Worm (Caenorhabditis elegans) whole organism, L4 larva: ENCODE data around the gene F59B2.9.

ENCODE experiments used
- D1046.2 ChIP-seq: fragments of 200-800 bp; sonication (Bioruptor generic); IDR thresholded peaks from 2 replicates; pipeline ENCODE4 v1.3.6; 2022; ENCODE audit warnings: missing genetic modification characterization, missing compliant biosample characterization
- F10B5.3 ChIP-seq: sonication (generic microtip); optimal IDR thresholded peaks from 2 replicates; lab custom pipeline; 2016; ENCODE audit warnings: mild to moderate bottlenecking, missing genetic modification characterization, missing compliant biosample characterization
- F26F4.8 ChIP-seq: fragments of 200-800 bp; sonication (Bioruptor generic); conservative IDR thresholded peaks from 2 replicates; pipeline ENCODE4 v1.3.6; 2022; ENCODE audit warnings: missing genetic modification characterization, missing compliant biosample characterization
- F37D6.2 ChIP-seq: sonication (generic microtip); optimal IDR thresholded peaks from 2 replicates; lab custom pipeline; 2016; ENCODE audit warnings: mild to moderate bottlenecking, missing genetic modification characterization, missing compliant biosample characterization
- F44E2.7 ChIP-seq: fragments of 200-800 bp; sonication (Bioruptor generic); IDR thresholded peaks from 2 replicates; pipeline ENCODE4 v2.1.2; 2022; ENCODE audit warnings: missing genetic modification characterization, missing compliant biosample characterization
- F49E8.2 ChIP-seq: sonication (generic microtip); optimal IDR thresholded peaks from 2 replicates; lab custom pipeline; 2016; ENCODE audit warnings: missing compliant biosample characterization, mild to moderate bottlenecking, missing genetic modification characterization, borderline replicate concordance
- R02D3.7 ChIP-seq: fragments of 150-350 bp; sonication (generic microtip); optimal IDR thresholded peaks from 3 replicates; lab custom pipeline; 2014; ENCODE audit warnings: missing biosample characterization, missing genetic modification characterization
- ZK546.5 ChIP-seq, 2 experiments: sonication (generic microtip); optimal IDR thresholded peaks; 2 replicates each; lab custom pipeline; 2017; ENCODE audit warnings: missing biosample characterization in 2 of 2, missing genetic modification characterization in 2 of 2
- aha-1 ChIP-seq: fragments of 150-350 bp; peaks from one replicate; lab custom pipeline; 2014; ENCODE audit warnings: missing biosample characterization, missing genetic modification characterization
- aly-2 ChIP-seq: sonication (generic microtip); optimal IDR thresholded peaks from 2 replicates; lab custom pipeline; 2018; ENCODE audit warnings: missing biosample characterization, missing genetic modification characterization
- ceh-20 ChIP-seq: fragments of 200-800 bp; sonication (Bioruptor generic); IDR thresholded peaks from 2 replicates; pipeline ENCODE4 v1.3.6; 2022; ENCODE audit warnings: missing genetic modification reagents, missing genetic modification characterization, missing compliant biosample characterization
- ceh-44 ChIP-seq: fragments of 200-800 bp; sonication (Bioruptor generic); IDR thresholded peaks from 2 replicates; pipeline ENCODE4 v1.3.6; 2022; ENCODE audit warnings: missing genetic modification reagents, missing genetic modification characterization, missing compliant biosample characterization
- ceh-82 ChIP-seq: sonication (generic microtip); optimal IDR thresholded peaks from 2 replicates; lab custom pipeline; 2017; ENCODE audit warnings: missing biosample characterization, missing genetic modification characterization
- cey-2 ChIP-seq: sonication (generic microtip); optimal IDR thresholded peaks from 3 replicates; lab custom pipeline; 2017; ENCODE audit warnings: missing genetic modification characterization, mild to moderate bottlenecking, missing compliant biosample characterization, antibody characterized with exemption, borderline replicate concordance; ENCODE audit not compliant: insufficient read depth
- daf-19 ChIP-seq: fragments of 200-800 bp; sonication (Bioruptor generic); conservative IDR thresholded peaks from 2 replicates; pipeline ENCODE4 v1.3.6; 2022; ENCODE audit warnings: missing genetic modification characterization, missing compliant biosample characterization
- dmd-6 ChIP-seq: fragments of 200-800 bp; sonication (Bioruptor generic); IDR thresholded peaks from 2 replicates; pipeline ENCODE4 v1.3.6; 2022; ENCODE audit warnings: missing genetic modification reagents, missing genetic modification characterization, missing compliant biosample characterization
- dmd-8 ChIP-seq: fragments of 200-800 bp; sonication (Bioruptor generic); IDR thresholded peaks from 2 replicates; pipeline ENCODE4 v1.3.6; 2022; ENCODE audit warnings: missing genetic modification characterization, missing compliant biosample characterization
- dmd-9 ChIP-seq: fragments of 200-800 bp; sonication (Bioruptor generic); IDR thresholded peaks from 2 replicates; pipeline ENCODE4 v1.3.6; 2022; ENCODE audit warnings: missing genetic modification reagents, missing genetic modification characterization, missing compliant biosample characterization
- duxl-1 ChIP-seq: sonication (generic microtip); optimal IDR thresholded peaks from 2 replicates; lab custom pipeline; 2016; ENCODE audit warnings: mild to moderate bottlenecking, missing genetic modification characterization, moderate library complexity, missing compliant biosample characterization; ENCODE audit not compliant: poor library complexity
- dve-1 ChIP-seq: sonication (generic microtip); optimal IDR thresholded peaks from 2 replicates; lab custom pipeline; 2017; ENCODE audit warnings: antibody characterized with exemption, mild to moderate bottlenecking, missing genetic modification characterization, missing compliant biosample characterization; ENCODE audit not compliant: insufficient read depth
- gei-8 ChIP-seq: fragments of 200-800 bp; sonication (Bioruptor generic); optimal IDR thresholded peaks from 2 replicates; lab custom pipeline; 2018; ENCODE audit warnings: mild to moderate bottlenecking, missing genetic modification characterization, missing compliant biosample characterization
- hlh-30 ChIP-seq: sonication (generic microtip); optimal IDR thresholded peaks from 2 replicates; lab custom pipeline; 2017; ENCODE audit warnings: antibody characterized with exemption, mild to moderate bottlenecking, missing genetic modification characterization, missing compliant biosample characterization; ENCODE audit not compliant: insufficient read depth
- lim-7 ChIP-seq: fragments of 200-800 bp; sonication (Bioruptor generic); IDR thresholded peaks from 2 replicates; pipeline ENCODE4 v1.3.6; 2022; ENCODE audit warnings: missing genetic modification characterization, missing compliant biosample characterization
- lin-1 ChIP-seq: fragments of 200-800 bp; sonication (Bioruptor generic); IDR thresholded peaks from 2 replicates; pipeline ENCODE4 v1.3.6; 2022; ENCODE audit warnings: missing genetic modification reagents, missing genetic modification characterization, missing compliant biosample characterization
- lin-39 ChIP-seq: fragments of 150-350 bp; optimal IDR thresholded peaks from 2 replicates; lab custom pipeline; 2014; ENCODE audit warnings: missing biosample characterization, missing genetic modification reagents, missing genetic modification characterization
- lir-3 ChIP-seq: sonication (generic microtip); optimal IDR thresholded peaks from 2 replicates; lab custom pipeline; 2016; ENCODE audit warnings: mild to moderate bottlenecking, missing genetic modification characterization, missing compliant biosample characterization
- lsy-2 ChIP-seq, 2 experiments: fragments of 150-350 bp in 1 of 2; sonication (generic microtip) in 1 of 2; optimal IDR thresholded peaks; 2 replicates each; lab custom pipeline; 2014 to 2017; ENCODE audit warnings: missing biosample characterization in 2 of 2, missing genetic modification characterization in 2 of 2
- madf-5 ChIP-seq, 2 experiments: fragments of 200-800 bp; sonication (Bioruptor generic); IDR thresholded peaks; 2 replicates each; pipeline ENCODE4 v1.3.6; 2022; ENCODE audit warnings: missing compliant biosample characterization in 2 of 2, missing genetic modification characterization in 2 of 2
- madf-9 ChIP-seq: fragments of 200-800 bp; sonication (Bioruptor generic); conservative IDR thresholded peaks from 2 replicates; pipeline ENCODE4 v1.3.6; 2022; ENCODE audit warnings: missing genetic modification reagents, missing genetic modification characterization, missing compliant biosample characterization
- mdl-1 ChIP-seq, 2 experiments: fragments of 150-350 bp in 1 of 2; sonication (generic microtip) in 1 of 2; optimal IDR thresholded peaks; 2 replicates each; lab custom pipeline; 2014 to 2017; ENCODE audit warnings: missing biosample characterization in 2 of 2, missing genetic modification characterization in 2 of 2
- mep-1 ChIP-seq: fragments of 150-350 bp; sonication (generic microtip); optimal IDR thresholded peaks from 3 replicates; lab custom pipeline; 2014; ENCODE audit warnings: missing biosample characterization, missing genetic modification characterization
- mxl-3 ChIP-seq: fragments of 200-800 bp; sonication (Bioruptor generic); optimal IDR thresholded peaks from 2 replicates; lab custom pipeline; 2018; ENCODE audit warnings: mild to moderate bottlenecking, missing genetic modification characterization, missing compliant biosample characterization
- nhr-111 ChIP-seq: fragments of 200-800 bp; sonication (Bioruptor generic); optimal IDR thresholded peaks from 2 replicates; lab custom pipeline; 2018; ENCODE audit warnings: mild to moderate bottlenecking, missing genetic modification characterization, missing compliant biosample characterization
- nhr-28 ChIP-seq: fragments of 150-350 bp; optimal IDR thresholded peaks from 2 replicates; lab custom pipeline; 2014; ENCODE audit warnings: missing biosample characterization, missing genetic modification characterization
- nhr-41 ChIP-seq: fragments of 200-800 bp; sonication (Bioruptor generic); IDR thresholded peaks from 2 replicates; pipeline ENCODE4 v1.3.6; 2022; ENCODE audit warnings: missing genetic modification reagents, missing genetic modification characterization, missing compliant biosample characterization
- nhr-6 ChIP-seq: fragments of 150-350 bp; optimal IDR thresholded peaks from 2 replicates; lab custom pipeline; 2014; ENCODE audit warnings: missing biosample characterization, missing genetic modification characterization
- nhr-76 ChIP-seq: fragments of 150-350 bp; optimal IDR thresholded peaks from 2 replicates; lab custom pipeline; 2014; ENCODE audit warnings: missing biosample characterization, missing genetic modification characterization
- nhr-77 ChIP-seq: fragments of 150-350 bp; optimal IDR thresholded peaks from 2 replicates; lab custom pipeline; 2014; ENCODE audit warnings: missing biosample characterization, missing genetic modification characterization
- pha-4 ChIP-seq, 2 experiments: fragments of 150-350 bp in 1 of 2; fragments of 200-800 bp in 1 of 2; sonication (Bioruptor generic) in 1 of 2; IDR thresholded peaks in 1 of 2; optimal IDR thresholded peaks in 1 of 2; 2 replicates each; pipeline versions ENCODE4 v1.3.6 to Lab custom; 2014 to 2022; ENCODE audit warnings: missing genetic modification characterization in 2 of 2, missing genetic modification reagents in 2 of 2, missing biosample characterization in 1 of 2, missing compliant biosample characterization in 1 of 2
- php-3 ChIP-seq: fragments of 200-800 bp; sonication (Bioruptor generic); IDR thresholded peaks from 2 replicates; pipeline ENCODE4 v1.3.6; 2022; ENCODE audit warnings: missing genetic modification reagents, missing genetic modification characterization, missing compliant biosample characterization
- pqm-1 ChIP-seq: sonication (generic microtip); optimal IDR thresholded peaks from 2 replicates; lab custom pipeline; 2017; ENCODE audit warnings: missing biosample characterization, missing genetic modification characterization
- rbr-2 ChIP-seq: sonication (generic microtip); optimal IDR thresholded peaks from 2 replicates; lab custom pipeline; 2016; ENCODE audit warnings: missing genotype, missing genetic modification characterization, missing compliant biosample characterization
- sdz-12 ChIP-seq: fragments of 200-800 bp; sonication (Bioruptor generic); optimal IDR thresholded peaks from 2 replicates; lab custom pipeline; 2018; ENCODE audit warnings: mild to moderate bottlenecking, missing genetic modification characterization, missing compliant biosample characterization
- set-16 ChIP-seq: fragments of 200-800 bp; sonication (Bioruptor generic); IDR thresholded peaks from 2 replicates; pipeline ENCODE4 v1.3.6; 2022; ENCODE audit warnings: missing genetic modification reagents, missing genetic modification characterization, missing compliant biosample characterization
- skn-1 ChIP-seq: fragments of 150-350 bp; optimal IDR thresholded peaks from 2 replicates; lab custom pipeline; 2014; ENCODE audit warnings: missing biosample characterization, missing genetic modification characterization
- unc-130 ChIP-seq: sonication (generic microtip); optimal IDR thresholded peaks from 2 replicates; lab custom pipeline; 2016; ENCODE audit warnings: missing genetic modification reagents, missing genetic modification characterization, missing compliant biosample characterization
- unc-62 ChIP-seq, 3 experiments: fragments of 150-350 bp in 1 of 3; sonication (generic microtip); optimal IDR thresholded peaks in 2 of 3; peaks in 1 of 3; 1 replicate in 1 of 3; 2 replicates in 2 of 3; lab custom pipeline; 2014 to 2017; ENCODE audit warnings: missing biosample characterization in 3 of 3, missing genetic modification characterization in 3 of 3, missing genetic modification reagents in 3 of 3, missing genotype in 1 of 3
- vab-7 ChIP-seq: fragments of 200-800 bp; sonication (Bioruptor generic); IDR thresholded peaks from 2 replicates; pipeline ENCODE4 v1.3.6; 2022; ENCODE audit warnings: missing genetic modification reagents, missing genetic modification characterization, missing compliant biosample characterization
- zip-11 ChIP-seq: fragments of 200-800 bp; sonication (Bioruptor generic); IDR thresholded peaks from 2 replicates; pipeline ENCODE4 v1.3.6; 2022; ENCODE audit warnings: missing genetic modification characterization, missing compliant biosample characterization
- zip-2 ChIP-seq: fragments of 150-350 bp; optimal IDR thresholded peaks from 2 replicates; lab custom pipeline; 2014; ENCODE audit warnings: missing biosample characterization, missing genetic modification characterization

The F59B2.9 gene

DNA sequence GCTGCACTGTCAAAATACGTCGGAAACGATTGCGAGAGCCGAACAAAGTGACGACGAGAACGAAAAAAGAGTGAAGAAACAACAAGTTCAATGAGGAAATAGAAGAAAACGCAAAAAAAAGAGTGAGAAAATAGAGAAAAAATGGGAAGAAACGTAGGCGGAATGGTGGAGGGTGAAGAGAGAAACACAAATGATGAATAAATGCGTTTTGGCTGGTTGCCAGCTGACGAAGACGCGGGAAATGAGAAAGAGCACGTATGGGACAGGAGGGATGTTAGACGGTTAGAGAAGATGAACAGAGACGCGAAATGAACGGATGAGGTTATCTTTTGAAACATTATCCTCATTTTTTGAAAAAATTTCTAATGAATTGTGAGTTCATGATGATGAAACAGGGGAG is 27.2 kb downstream of the F59B2.9 start (continued):
- TF ChIP-seq set-16 (GFP tag; lab: Robert Waterston, UW) (no peak), skn-1 (tag; lab: Kevin White, UChicago) (no peak), php-3 (no peak), duxl-1 (tag; lab: Kevin White, UChicago) (no peak), D1046.2 (GFP tag; lab: Robert Waterston, UW) (no peak), ceh-20 (GFP tag; lab: Robert Waterston, UW) (0 out of 2 replicates have a peak, but pooled peaks have one; percentile 48), nhr-6 (no peak), nhr-76 (tag; lab: Kevin White, UChicago) (no peak), cey-2 (no peak), lin-1 (GFP tag; lab: Robert Waterston, UW) (0 out of 2 replicates have a peak, but pooled peaks have one; percentile 21), dve-1 (peak; percentile 34), zip-11 (GFP tag; lab: Robert Waterston, UW) (no peak), pha-4 (GFP tag; IDR thresholded peaks at IDR 0.05; lab: Robert Waterston, UW) (no peak), pha-4 (tag; optimal IDR thresholded peaks at IDR 0.05; lab: Kevin White, UChicago) (no peak), R02D3.7 (tag; lab: Kevin White, UChicago) (no peak), aha-1 (peak; percentile 98), mep-1 (peak; percentile 70), nhr-77 (peak; percentile 19), zip-2 (no peak), hlh-30 (tag; lab: Kevin White, UChicago) (peak; percentile 59), mdl-1 (tag; optimal IDR thresholded peaks at IDR 0.05; lab: Kevin White, UChicago) (peak in 1 of 2 experiments; percentile 49), lsy-2 (tag; optimal IDR thresholded peaks at IDR 0.05; lab: Kevin White, UChicago) (peak; percentile 35 to 83), dmd-6 (GFP tag; lab: Robert Waterston, UW) (peak; percentile 72), rbr-2 (tag; lab: Kevin White, UChicago) (peak; percentile 57), mxl-3 (GFP tag; lab: Kevin White, UChicago) (peak; percentile 44), F49E8.2 (no peak), madf-5 (GFP tag; IDR thresholded peaks at IDR 0.05; lab: Robert Waterston, UW) (no peak), dmd-8 (GFP tag; lab: Robert Waterston, UW) (no peak), ceh-44 (GFP tag; lab: Robert Waterston, UW) (no peak), nhr-28 (tag; lab: Kevin White, UChicago) (peak; percentile 46), nhr-41 (GFP tag; lab: Robert Waterston, UW) (no peak), F44E2.7 (GFP tag; lab: Robert Waterston, UW) (no peak), pqm-1 (tag; lab: Kevin White, UChicago) (no peak), vab-7 (GFP tag; lab: Robert Waterston, UW) (0 out of 2 replicates have a peak, but pooled peaks have one; percentile 15), gei-8 (GFP tag; lab: Kevin White, UChicago) (no peak), lir-3 (tag; lab: Kevin White, UChicago) (no peak), unc-62 (GFP tag; optimal IDR thresholded peaks at IDR 0.05 in 1 of 2; lab: Kevin White, UChicago) (peak in 1 of 2 experiments; percentile 92), unc-62 (tag; optimal IDR thresholded peaks at IDR 0.05; lab: Kevin White, UChicago) (no peak), lin-39 (tag; lab: Kevin White, UChicago) (no peak), dmd-9 (GFP tag; lab: Robert Waterston, UW) (no peak), sdz-12 (GFP tag; lab: Kevin White, UChicago) (no peak), daf-19 (GFP tag; lab: Robert Waterston, UW) (no peak), F10B5.3 (tag; lab: Kevin White, UChicago) (no peak), ZK546.5 (tag; optimal IDR thresholded peaks at IDR 0.05; lab: Kevin White, UChicago) (no peak), unc-130 (GFP tag; lab: Kevin White, UChicago) (no peak), nhr-111 (GFP tag; lab: Kevin White, UChicago) (no peak), aly-2 (no peak), F26F4.8 (GFP tag; lab: Robert Waterston, UW) (no peak), madf-9 (GFP tag; lab: Robert Waterston, UW) (no peak), F37D6.2 (tag; lab: Kevin White, UChicago) (peak; percentile 1), ceh-82 (no peak), lim-7 (GFP tag; lab: Robert Waterston, UW) (no peak)
